Worm (Caenorhabditis elegans) whole organism, young adult: ENCODE results near the gene C46H3.1.
"Not testable (repeated sequence)": the region's sequence is repeated elsewhere in the genome, so short reads cannot be mapped to it uniquely, and the experiment has no call there.

Experiments
- B0019.2 ChIP-seq: fragments of 200-800 bp; sonication (Bioruptor generic); conservative IDR thresholded peaks from 2 replicates; pipeline ENCODE4 v1.3.6; 2022; ENCODE audit warnings: missing genetic modification reagents, missing genetic modification characterization, missing compliant biosample characterization
- B0261.1 ChIP-seq: sonication (generic microtip); optimal IDR thresholded peaks from 2 replicates; lab custom pipeline; 2016; ENCODE audit warnings: mild to moderate bottlenecking, missing genetic modification characterization, moderate library complexity, missing compliant biosample characterization
- D2030.7 ChIP-seq: fragments of 200-800 bp; sonication (Bioruptor generic); IDR thresholded peaks from 2 replicates; pipeline ENCODE4 v1.3.6; 2022; ENCODE audit warnings: missing genetic modification reagents, missing genetic modification characterization, missing compliant biosample characterization
- F10E7.11 ChIP-seq: sonication (generic microtip); optimal IDR thresholded peaks from 2 replicates; lab custom pipeline; 2017; ENCODE audit warnings: mild to moderate bottlenecking, missing genetic modification characterization, moderate library complexity, missing compliant biosample characterization
- F22D6.2 ChIP-seq: sonication (generic microtip); optimal IDR thresholded peaks from 2 replicates; lab custom pipeline; 2016; ENCODE audit warnings: mild to moderate bottlenecking, missing genetic modification characterization, missing compliant biosample characterization
- K12H6.12 ChIP-seq: fragments of 200-800 bp; sonication (Bioruptor generic); optimal IDR thresholded peaks from 2 replicates; lab custom pipeline; 2018; ENCODE audit warnings: mild to moderate bottlenecking, missing genetic modification characterization, missing compliant biosample characterization
- T26A5.8 ChIP-seq: sonication (generic microtip); optimal IDR thresholded peaks from 2 replicates; lab custom pipeline; 2016; ENCODE audit warnings: missing genetic modification characterization, missing compliant biosample characterization
- Y53F4B.3 ChIP-seq: fragments of 200-800 bp; sonication (Bioruptor generic); IDR thresholded peaks from 2 replicates; pipeline ENCODE4 v1.3.6; 2022; ENCODE audit warnings: missing genetic modification reagents, missing genetic modification characterization, missing compliant biosample characterization
- athp-1 ChIP-seq: sonication (generic microtip); optimal IDR thresholded peaks from 2 replicates; lab custom pipeline; 2017; ENCODE audit warnings: mild to moderate bottlenecking, missing genetic modification characterization, missing compliant biosample characterization
- ceh-27 ChIP-seq: fragments of 200-800 bp; sonication (Bioruptor generic); optimal IDR thresholded peaks from 2 replicates; lab custom pipeline; 2018; ENCODE audit warnings: mild to moderate bottlenecking, missing genetic modification characterization, moderate library complexity, missing compliant biosample characterization
- ceh-40 ChIP-seq: fragments of 200-800 bp; sonication (Bioruptor generic); IDR thresholded peaks from 2 replicates; pipeline ENCODE4 v1.3.6; 2022; ENCODE audit warnings: missing genetic modification characterization, missing compliant biosample characterization
- ceh-79 ChIP-seq: sonication (generic microtip); optimal IDR thresholded peaks from 2 replicates; lab custom pipeline; 2017; ENCODE audit warnings: mild to moderate bottlenecking, missing genetic modification characterization, missing compliant biosample characterization
- ceh-91 ChIP-seq: fragments of 200-800 bp; sonication (Bioruptor generic); IDR thresholded peaks from 2 replicates; pipeline ENCODE4 v1.3.6; 2022; ENCODE audit warnings: missing genetic modification reagents, missing genetic modification characterization, missing compliant biosample characterization
- die-1 ChIP-seq: sonication (generic microtip); optimal IDR thresholded peaks from 2 replicates; lab custom pipeline; 2016; ENCODE audit warnings: missing genotype, mild to moderate bottlenecking, missing genetic modification characterization, missing compliant biosample characterization
- dox-1 ChIP-seq: fragments of 200-800 bp; sonication (Bioruptor generic); IDR thresholded peaks from 2 replicates; pipeline ENCODE4 v1.3.6; 2022; ENCODE audit warnings: missing genetic modification reagents, missing genetic modification characterization, missing compliant biosample characterization
- egl-44 ChIP-seq: fragments of 200-800 bp; sonication (Bioruptor generic); IDR thresholded peaks from 2 replicates; pipeline ENCODE4 v1.3.6; 2022; ENCODE audit warnings: missing genetic modification reagents, missing genetic modification characterization, missing compliant biosample characterization
- egrh-3 ChIP-seq: fragments of 200-800 bp; sonication (Bioruptor generic); IDR thresholded peaks from 2 replicates; pipeline ENCODE4 v1.3.6; 2022; ENCODE audit warnings: missing genetic modification reagents, missing genetic modification characterization, missing compliant biosample characterization
- ekl-4 ChIP-seq: fragments of 200-800 bp; sonication (Bioruptor generic); IDR thresholded peaks from 2 replicates; pipeline ENCODE4 v1.3.6; 2022; ENCODE audit warnings: missing genetic modification reagents, missing genetic modification characterization, missing compliant biosample characterization
- him-1 ChIP-seq: sonication (generic microtip); optimal IDR thresholded peaks from 2 replicates; lab custom pipeline; 2016; ENCODE audit warnings: missing genotype, missing genetic modification reagents, missing genetic modification characterization, missing compliant biosample characterization
- hlh-26 ChIP-seq: fragments of 200-800 bp; sonication (Bioruptor generic); conservative IDR thresholded peaks from 2 replicates; pipeline ENCODE4 v1.3.6; 2022; ENCODE audit warnings: missing genetic modification reagents, missing genetic modification characterization, missing compliant biosample characterization
- hmg-20 ChIP-seq: fragments of 200-800 bp; sonication (Bioruptor generic); IDR thresholded peaks from 2 replicates; pipeline ENCODE4 v1.3.6; 2022; ENCODE audit warnings: missing genetic modification reagents, missing genetic modification characterization, missing compliant biosample characterization
- let-607 ChIP-seq, 2 experiments: fragments of 200-800 bp in 1 of 2; sonication (Bioruptor generic) in 1 of 2; sonication (generic microtip) in 1 of 2; optimal IDR thresholded peaks; 2 replicates each; lab custom pipeline; 2016 to 2018; ENCODE audit warnings: mild to moderate bottlenecking in 2 of 2, missing compliant biosample characterization in 2 of 2, missing genetic modification characterization in 2 of 2, moderate library complexity in 2 of 2, missing genotype in 1 of 2
- lin-26 ChIP-seq: fragments of 200-800 bp; sonication (Bioruptor generic); IDR thresholded peaks from 2 replicates; pipeline ENCODE4 v1.3.6; 2022; ENCODE audit warnings: missing genetic modification reagents, missing genetic modification characterization, missing compliant biosample characterization
- lir-1 ChIP-seq: fragments of 200-800 bp; sonication (Bioruptor generic); conservative IDR thresholded peaks from 2 replicates; pipeline ENCODE4 v1.3.6; 2022; ENCODE audit warnings: missing genetic modification reagents, missing genetic modification characterization, missing compliant biosample characterization
- madf-3 ChIP-seq: fragments of 200-800 bp; sonication (Bioruptor generic); IDR thresholded peaks from 2 replicates; pipeline ENCODE4 v1.3.6; 2022; ENCODE audit warnings: missing genetic modification reagents, missing genetic modification characterization, missing compliant biosample characterization
- nfya-2 ChIP-seq: fragments of 200-800 bp; sonication (Bioruptor generic); IDR thresholded peaks from 2 replicates; pipeline ENCODE4 v1.3.6; 2022; ENCODE audit warnings: missing genetic modification reagents, missing genetic modification characterization, missing compliant biosample characterization
- nhr-179 ChIP-seq: sonication (generic microtip); optimal IDR thresholded peaks from 2 replicates; lab custom pipeline; 2016; ENCODE audit warnings: mild to moderate bottlenecking, missing genetic modification characterization, missing compliant biosample characterization
- nhr-80 ChIP-seq: sonication (generic microtip); optimal IDR thresholded peaks from 2 replicates; lab custom pipeline; 2016; ENCODE audit warnings: missing genetic modification characterization, missing compliant biosample characterization
- nhr-90 ChIP-seq: sonication (generic microtip); optimal IDR thresholded peaks from 2 replicates; lab custom pipeline; 2016; ENCODE audit warnings: missing genotype, mild to moderate bottlenecking, missing genetic modification characterization, missing compliant biosample characterization
- rec-8 ChIP-seq, 2 experiments: sonication (generic microtip); optimal IDR thresholded peaks; 2 replicates each; lab custom pipeline; 2016; ENCODE audit warnings: mild to moderate bottlenecking in 2 of 2, missing genetic modification characterization in 2 of 2, missing genetic modification reagents in 2 of 2, missing genotype in 2 of 2, missing biosample characterization in 1 of 2, missing compliant biosample characterization in 1 of 2, moderate library complexity in 1 of 2
- rpc-1 ChIP-seq, 2 experiments: fragments of 150-350 bp in 1 of 2; sonication (generic microtip) in 1 of 2; optimal IDR thresholded peaks; 2 replicates each; lab custom pipeline; 2014 to 2018; ENCODE audit warnings: missing biosample characterization in 1 of 2, missing genetic modification characterization in 1 of 2, missing genetic modification reagents in 1 of 2, missing genotype in 1 of 2
- sea-2 ChIP-seq: fragments of 200-800 bp; sonication (Bioruptor generic); IDR thresholded peaks from 2 replicates; pipeline ENCODE4 v1.3.6; 2022; ENCODE audit warnings: missing genetic modification characterization, missing compliant biosample characterization
- snpc-1.3 ChIP-seq: sonication (generic microtip); optimal IDR thresholded peaks from 2 replicates; lab custom pipeline; 2017; ENCODE audit warnings: missing genetic modification characterization, mild to moderate bottlenecking, missing compliant biosample characterization, antibody characterized with exemption, moderate library complexity, missing genotype, missing genetic modification reagents; ENCODE audit not compliant: insufficient read depth
- snpc-4 ChIP-seq, 5 experiments: fragments of 150-350 bp in 1 of 5; sonication (generic microtip) in 4 of 5; optimal IDR thresholded peaks; 2 replicates each; lab custom pipeline; 2014 to 2018; ENCODE audit warnings: missing genetic modification characterization in 5 of 5, missing biosample characterization in 3 of 5, antibody characterized with exemption in 2 of 5, mild to moderate bottlenecking in 2 of 5, missing compliant biosample characterization in 2 of 5, missing genotype in 2 of 5, moderate library complexity in 2 of 5, missing genetic modification reagents in 1 of 5
- tbp1 ChIP-seq: fragments of 200-800 bp; sonication (Bioruptor generic); optimal IDR thresholded peaks from 2 replicates; lab custom pipeline; 2018; ENCODE audit warnings: mild to moderate bottlenecking, missing genetic modification characterization, missing compliant biosample characterization
- xnd-1 ChIP-seq: sonication (generic microtip); optimal IDR thresholded peaks from 2 replicates; lab custom pipeline; 2016; ENCODE audit warnings: missing genotype, missing genetic modification reagents, missing genetic modification characterization, missing compliant biosample characterization
- zfh-2 ChIP-seq: fragments of 200-800 bp; sonication (Bioruptor generic); conservative IDR thresholded peaks from 2 replicates; pipeline ENCODE4 v1.3.6; 2022; ENCODE audit warnings: missing genetic modification reagents, missing genetic modification characterization, missing compliant biosample characterization
- ztf-18 ChIP-seq: sonication (generic microtip); optimal IDR thresholded peaks from 2 replicates; lab custom pipeline; 2016; ENCODE audit warnings: missing genotype, mild to moderate bottlenecking, missing genetic modification characterization, missing compliant biosample characterization
- ztf-22 ChIP-seq: fragments of 200-800 bp; sonication (Bioruptor generic); optimal IDR thresholded peaks from 2 replicates; lab custom pipeline; 2018; ENCODE audit warnings: mild to moderate bottlenecking, missing genetic modification characterization, moderate library complexity, missing compliant biosample characterization

C46H3.1 gene

ce11 chrX:1192848-1193247, 16.3 kb upstream of the C46H3.1 start, which contains the start of gene T13G4.1:
T13G4.1 (plus strand) TSS chrX:1193148.
- TF ChIP-seq F22D6.2 (tag; lab: Kevin White, UChicago), result no peak
- TF ChIP-seq, all 124 proteins: peak for 0

ce11 chrX:1195178-1195750, 13.9 kb upstream of the C46H3.1 start:
- TF ChIP-seq egrh-3 (GFP tag; lab: Robert Waterston, UW) (peak; percentile 82), Y53F4B.3 (GFP tag; lab: Robert Waterston, UW) (peak; percentile 91; the same call in 1 of the 2 replicates), snpc-4 (tag; optimal IDR thresholded peaks at IDR 0.05; lab: Kevin White, UChicago) (peak in 1 of 4 experiments; percentile 80)
- TF ChIP-seq snpc-4 (GFP tag; optimal IDR thresholded peaks at IDR 0.05; lab: Kevin White, UChicago), result not testable (repeated sequence)

ce11 chrX:1202638-1203037, 6.6 kb upstream of the C46H3.1 start:
- 0 out of 2 replicates have a peak, but pooled peaks have one; percentile 48 for TF ChIP-seq egrh-3 (GFP tag; lab: Robert Waterston, UW)
- TF ChIP-seq zfh-2 (GFP tag; lab: Robert Waterston, UW), result peak; percentile 86
- TF ChIP-seq sea-2 (GFP tag; lab: Robert Waterston, UW), result 0 out of 2 replicates have a peak, but pooled peaks have one; percentile 44
- no peak for TF ChIP-seq egl-44 (GFP tag; lab: Robert Waterston, UW)
- no peak for TF ChIP-seq ceh-79 (tag; lab: Kevin White, UChicago)
- TF ChIP-seq dox-1 (GFP tag; lab: Robert Waterston, UW), result 0 out of 2 replicates have a peak, but pooled peaks have one; percentile 12
- TF ChIP-seq K12H6.12 (tag; lab: Kevin White, UChicago), result no peak

- TF ChIP-seq athp-1 (tag; lab: Kevin White, UChicago) (no peak), snpc-1.3 (tag; lab: Kevin White, UChicago) (no peak), nfya-2 (GFP tag; lab: Robert Waterston, UW) (no peak), nhr-179 (tag; lab: Kevin White, UChicago) (no peak), B0019.2 (GFP tag; lab: Robert Waterston, UW) (no peak), K12H6.12 (tag; lab: Kevin White, UChicago) (no peak), nhr-90 (no peak), lir-1 (GFP tag; lab: Robert Waterston, UW) (no peak), ekl-4 (no peak), madf-3 (GFP tag; lab: Robert Waterston, UW) (no peak), rec-8 (tag; optimal IDR thresholded peaks at IDR 0.05; lab: Kevin White, UChicago) (no peak), ztf-22 (GFP tag; lab: Kevin White, UChicago) (no peak), hmg-20 (GFP tag; lab: Robert Waterston, UW) (no peak), T26A5.8 (tag; lab: Kevin White, UChicago) (no peak), ceh-91 (GFP tag; lab: Robert Waterston, UW) (no peak), xnd-1 (tag; lab: Kevin White, UChicago) (no peak), F10E7.11 (no peak)
Measured at ce11 chrX:1206029-1206428, 3.2 kb upstream of the C46H3.1 start, which contains the start of gene T13G4.7. T13G4.7 (minus strand) TSS chrX:1206129.

ce11 chrX:1207915-1208314, 1.3 kb upstream of the C46H3.1 start:
- TF ChIP-seq ceh-27 (GFP tag; lab: Kevin White, UChicago) (no peak), nhr-80 (tag; lab: Kevin White, UChicago) (no peak), lin-26 (0 out of 2 replicates have a peak, but pooled peaks have one; percentile 35), B0261.1 (tag; lab: Kevin White, UChicago) (peak; percentile 51), him-1 (tag; lab: Kevin White, UChicago) (peak; percentile 4), tbp1 (peak; percentile 79), D2030.7 (GFP tag; lab: Robert Waterston, UW) (peak; percentile 54), die-1 (tag; lab: Kevin White, UChicago) (peak; percentile 47), ceh-40 (GFP tag; lab: Robert Waterston, UW) (no peak), ztf-18 (tag; lab: Kevin White, UChicago) (peak; percentile 23), hlh-26 (GFP tag; lab: Robert Waterston, UW) (no peak), rpc-1 (optimal IDR thresholded peaks at IDR 0.05; lab: Kevin White, UChicago) (peak; percentile 82), rpc-1 (tag; optimal IDR thresholded peaks at IDR 0.05; lab: Kevin White, UChicago) (peak; percentile 93), let-607 (tag; optimal IDR thresholded peaks at IDR 0.05; lab: Kevin White, UChicago) (peak in 1 of 2 experiments; percentile 3)
